Fruit fly (Drosophila melanogaster): ENCODE results near the gene Vdup1.

dm6 chr3L:157674-158179 lies 21.0 kb downstream of the Vdup1 start:
- TF ChIP-seq Sox14 (GFP tag; optimal IDR thresholded peaks at IDR 0.05): no peak
- no peak for TF ChIP-seq CG10631 (GFP tag; optimal IDR thresholded peaks at IDR 0.05)
- TF ChIP-seq CG11294 (GFP tag; IDR thresholded peaks at IDR 0.05): no peak
- no peak for TF ChIP-seq Blimp-1 (GFP tag; optimal IDR thresholded peaks at IDR 0.05)
- TF ChIP-seq Eip93F (GFP tag; optimal IDR thresholded peaks at IDR 0.05): no peak
- TF ChIP-seq lz (GFP tag; optimal IDR thresholded peaks at IDR 0.05): no peak
- TF ChIP-seq Gug (GFP tag; IDR thresholded peaks at IDR 0.05): no peak
- no peak for TF ChIP-seq Lpt (GFP tag; optimal IDR thresholded peaks at IDR 0.05)
- no peak for TF ChIP-seq CG3919 (GFP tag; optimal IDR thresholded peaks at IDR 0.05)
